Fruit fly (Drosophila melanogaster) S2 (cell line): Measurements from ENCODE around the gene zf30C.
A peak's percentile ranks its signal among the peaks of the same experiment; 100 is the strongest.

Experiments used
- CG8478 ChIP-seq: fragments of >200 bp; optimal IDR thresholded peaks from 2 replicates; lab custom pipeline; 2018
- CTCF ChIP-seq, 2 experiments: fragments of >200 bp; optimal IDR thresholded peaks; 2 replicates each; lab custom pipeline; 2018

The zf30C gene

dm6 chr2L:9757990-9758814 lies at the start of gene zf30C:
zf30C (plus strand) TSS chr2L:9758342.
- TF ChIP-seq CTCF (optimal IDR thresholded peaks at IDR 0.05; lab: Kevin White, UChicago) (no peak), CG8478 (no peak)

- TF ChIP-seq CG8478 (no peak), CTCF (optimal IDR thresholded peaks at IDR 0.05; lab: Kevin White, UChicago) (peak; percentile 26 to 49)
Observed at dm6 chr2L:9711107-9711585, 47.0 kb upstream of the zf30C start, which contains the start of gene CG4364. CG4364 (minus strand) TSS chr2L:9711271.

- TF ChIP-seq CG8478, result no peak
- no peak for TF ChIP-seq CTCF (optimal IDR thresholded peaks at IDR 0.05; lab: Kevin White, UChicago)
Observed at dm6 chr2L:9728791-9729190, 29.4 kb upstream of the zf30C start.

- TF ChIP-seq CTCF (optimal IDR thresholded peaks at IDR 0.05; lab: Kevin White, UChicago) (no peak), CG8478 (no peak)
Observed at dm6 chr2L:9729618-9730284, 28.4 kb upstream of the zf30C start, which contains the start of gene CG13116. CG13116 (plus strand) TSS chr2L:9729940.

DNA sequence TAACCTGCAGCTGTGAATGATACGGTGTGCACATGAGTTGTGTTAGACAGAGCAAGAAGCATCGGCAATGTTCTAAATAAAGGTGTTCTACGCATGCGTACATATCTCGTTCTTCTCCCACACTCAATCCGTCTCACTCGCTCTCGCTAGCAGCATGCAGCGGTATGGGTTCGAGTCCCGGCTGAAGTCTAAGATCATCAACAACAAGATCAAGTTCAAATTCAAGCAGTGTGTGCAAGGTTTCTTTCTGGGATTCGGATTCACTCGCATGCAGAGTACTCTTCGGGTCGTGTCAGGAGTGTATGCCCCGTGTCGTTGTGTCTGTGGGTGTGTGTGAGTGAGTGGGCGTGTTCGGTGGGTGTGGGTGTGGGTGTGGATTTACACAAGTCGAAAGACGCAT lies 26.9 kb upstream of the zf30C start:
- TF ChIP-seq CTCF (optimal IDR thresholded peaks at IDR 0.05; lab: Kevin White, UChicago) (peak; percentile 75 to 88), CG8478 (no peak)

DNA sequence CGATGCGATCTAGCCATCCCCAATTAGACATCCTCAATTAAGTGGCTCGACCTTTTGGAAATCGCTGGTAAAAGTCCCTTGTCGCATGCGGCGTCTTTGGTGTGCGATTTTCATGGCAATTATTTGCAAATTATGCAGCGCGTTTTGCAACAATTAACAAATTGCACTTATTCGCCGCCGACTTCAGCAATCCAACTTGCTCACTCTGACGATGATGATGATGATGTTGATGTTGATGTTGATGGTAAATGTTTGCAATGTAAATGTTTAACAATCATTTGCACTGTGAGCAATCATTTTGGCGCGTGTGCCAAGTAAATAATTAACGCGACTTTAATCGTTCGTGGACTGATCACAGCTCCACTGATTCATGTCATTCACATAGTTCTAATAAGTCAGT lies 24.0 kb upstream of the zf30C start:
- TF ChIP-seq CG8478, result no peak
- no peak for TF ChIP-seq CTCF (optimal IDR thresholded peaks at IDR 0.05; lab: Kevin White, UChicago)

dm6 chr2L:9736000-9736695 lies 22.0 kb upstream of the zf30C start, which contains the start of gene CG13117:
CG13117 (plus strand) TSS chr2L:9736645.
- no peak for TF ChIP-seq CG8478
- no peak for TF ChIP-seq CTCF (optimal IDR thresholded peaks at IDR 0.05; lab: Kevin White, UChicago)

DNA sequence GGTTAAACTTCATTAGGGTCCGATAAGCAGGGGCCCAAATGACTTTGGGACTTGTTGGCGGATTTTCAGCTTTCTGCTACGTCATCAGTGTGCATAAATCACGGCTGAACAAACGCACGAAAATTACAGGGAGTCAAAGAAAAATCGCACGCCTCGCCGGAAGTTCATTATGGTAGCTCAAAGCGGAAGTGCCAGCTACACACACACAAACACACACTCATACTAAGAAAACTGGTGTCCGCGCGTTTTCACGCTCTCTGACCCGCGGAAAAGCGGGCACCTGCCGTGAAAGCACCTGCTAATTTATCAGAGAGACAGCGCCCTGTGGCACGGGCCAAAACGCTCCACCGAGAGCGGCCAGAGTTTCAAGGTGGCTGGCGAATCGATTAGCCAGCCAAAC lies 20.8 kb upstream of the zf30C start:
- no peak for TF ChIP-seq CTCF (optimal IDR thresholded peaks at IDR 0.05; lab: Kevin White, UChicago)
- no peak for TF ChIP-seq CG8478

DNA sequence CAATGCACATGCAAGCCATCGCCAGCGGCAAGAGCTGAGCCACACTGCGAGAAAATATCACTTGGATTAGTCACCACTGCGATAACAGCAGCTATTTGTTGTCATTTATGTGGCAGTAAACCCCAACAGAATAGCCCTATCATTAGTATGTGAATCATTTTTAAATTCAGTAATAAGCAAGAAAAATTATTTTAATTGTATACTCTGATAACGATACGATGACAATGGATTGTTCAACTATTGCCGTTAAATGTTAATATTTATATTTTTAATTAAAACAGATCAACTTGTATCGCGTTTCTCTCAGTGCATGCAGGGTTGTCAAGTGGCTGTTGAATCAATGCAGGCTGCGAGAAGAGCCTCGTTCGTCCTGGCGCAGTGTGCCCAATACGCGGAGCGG lies 20.3 kb upstream of the zf30C start:
- no peak for TF ChIP-seq CTCF (optimal IDR thresholded peaks at IDR 0.05; lab: Kevin White, UChicago)

- TF ChIP-seq CG8478 (no peak), CTCF (optimal IDR thresholded peaks at IDR 0.05; lab: Kevin White, UChicago) (no peak)
Observed at dm6 chr2L:9739685-9740084, 18.5 kb upstream of the zf30C start.

- no peak for TF ChIP-seq CG8478
- no peak for TF ChIP-seq CTCF (optimal IDR thresholded peaks at IDR 0.05; lab: Kevin White, UChicago)
Observed at dm6 chr2L:9743823-9744222, 14.3 kb upstream of the zf30C start.

- TF ChIP-seq CTCF (optimal IDR thresholded peaks at IDR 0.05; lab: Kevin White, UChicago), result no peak
- no peak for TF ChIP-seq CG8478
Observed at dm6 chr2L:9744634-9745033, 13.5 kb upstream of the zf30C start.

DNA sequence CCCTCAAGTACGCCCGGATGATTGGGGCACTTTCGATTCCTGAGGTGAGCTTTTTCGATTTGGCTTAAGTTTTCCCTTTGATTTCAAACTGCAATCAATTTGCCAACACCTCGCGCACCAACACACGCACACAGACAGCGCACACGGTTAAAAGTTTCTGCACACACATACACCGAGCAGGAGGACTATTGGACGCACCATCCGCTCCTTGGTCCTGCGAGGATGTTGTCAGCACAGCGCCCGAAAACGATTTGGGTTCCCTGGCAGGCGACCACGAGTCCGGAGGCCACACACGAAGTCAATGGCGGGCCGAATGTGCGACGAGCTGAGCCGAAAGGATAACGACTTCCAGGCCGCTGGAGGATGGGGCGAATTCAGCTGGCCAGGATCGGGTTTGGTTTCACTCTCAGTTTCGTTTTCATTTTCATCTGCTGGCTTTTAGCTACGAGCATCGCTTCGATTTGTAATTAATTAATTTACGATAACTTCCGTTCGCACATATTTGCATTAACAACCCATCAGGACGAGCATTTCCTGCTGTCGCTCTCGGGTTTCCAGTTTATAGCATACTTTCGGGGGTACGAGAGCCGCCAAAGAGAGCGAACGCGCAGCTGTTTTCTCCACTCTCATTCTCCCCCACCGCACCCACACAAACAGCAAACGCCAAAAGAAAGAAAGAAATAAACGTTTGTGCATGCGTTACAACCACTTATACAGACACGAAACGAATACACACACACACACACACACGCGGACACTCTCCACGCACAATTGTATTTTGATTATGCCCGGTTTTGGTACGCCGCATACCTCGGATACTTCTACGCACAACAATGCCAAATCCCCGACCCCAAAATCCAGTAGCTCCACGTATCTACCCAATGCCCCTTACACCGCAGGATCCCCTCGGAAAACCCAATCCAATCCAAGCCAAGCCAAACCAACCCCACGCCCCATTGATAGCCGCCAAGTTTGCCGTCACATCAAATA lies 11.6 kb upstream of the zf30C start, which contains the start of gene Nckx30C:
Nckx30C (minus strand) TSS at position 260 of the 990 bp plus-strand sequence.
- no peak for TF ChIP-seq CG8478
- no peak for TF ChIP-seq CTCF (optimal IDR thresholded peaks at IDR 0.05; lab: Kevin White, UChicago)

DNA sequence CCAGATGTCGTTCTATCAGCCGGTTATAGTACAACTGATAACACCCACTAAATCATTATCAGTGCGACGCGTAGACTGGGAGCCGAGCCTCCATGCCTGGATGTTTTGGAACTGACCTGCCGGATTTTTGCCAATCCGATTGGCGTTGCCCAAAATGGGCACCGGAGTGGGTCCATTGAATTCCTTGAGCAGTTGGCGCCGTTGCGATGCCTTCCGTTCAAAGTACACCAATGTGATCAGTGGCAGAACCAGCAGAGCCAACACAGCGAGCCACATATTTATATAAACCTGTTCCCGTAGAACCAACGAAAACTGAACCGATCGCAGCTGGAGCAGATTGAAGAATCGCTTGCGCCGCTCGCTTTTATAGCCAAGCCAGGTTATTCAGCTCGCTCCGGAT lies 8.4 kb upstream of the zf30C start, which contains the start of gene Cyp4e3:
Cyp4e3 (minus strand) TSS at position 327 of the 400 bp plus-strand sequence.
- TF ChIP-seq CTCF (optimal IDR thresholded peaks at IDR 0.05; lab: Kevin White, UChicago) (no peak), CG8478 (no peak)
